Worm (Caenorhabditis elegans): ENCODE measurements around the gene Y67H2A.10.

DNA sequence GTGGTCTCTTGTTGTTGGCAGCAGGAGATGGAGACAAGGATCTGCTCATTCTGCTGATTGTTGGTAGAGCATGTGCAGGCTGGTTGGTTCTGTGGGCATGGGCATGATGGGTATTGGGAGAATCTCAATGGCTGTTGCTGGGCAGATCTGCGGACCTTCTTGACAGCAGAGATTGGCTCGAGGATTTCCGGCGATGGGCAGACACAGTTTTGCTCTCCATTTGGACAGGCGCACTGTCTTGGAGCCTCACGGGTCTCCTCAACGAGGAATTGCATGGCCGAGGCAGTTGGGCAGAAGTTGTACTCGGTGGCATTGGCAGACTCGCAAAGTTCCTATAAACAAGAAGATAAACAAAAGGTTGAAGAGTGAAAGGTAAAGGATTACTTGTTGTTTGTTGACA, 41.2 kb upstream of the Y67H2A.10 start:
- TF ChIP-seq W03F9.2 (tag; optimal IDR thresholded peaks at IDR 0.05) = no peak
- no peak for TF ChIP-seq him-1 (tag; optimal IDR thresholded peaks at IDR 0.05)
- no peak for TF ChIP-seq dao-5 (tag; optimal IDR thresholded peaks at IDR 0.05)
